Worm (Caenorhabditis elegans) whole organism, L2 larva: ENCODE measurements around the gene unc-83.

Source experiments
- aly-2 ChIP-seq: fragments of 150-350 bp; optimal IDR thresholded peaks from 2 replicates; lab custom pipeline; 2014; ENCODE audit warnings: missing biosample characterization, missing genetic modification characterization
- ceh-82 ChIP-seq: fragments of 150-350 bp; optimal IDR thresholded peaks from 2 replicates; lab custom pipeline; 2014; ENCODE audit warnings: missing biosample characterization, missing genetic modification characterization
- elt-1 ChIP-seq: fragments of 150-350 bp; optimal IDR thresholded peaks from 2 replicates; lab custom pipeline; 2014; ENCODE audit warnings: missing biosample characterization, missing genetic modification characterization
- nhr-11 ChIP-seq: fragments of 150-350 bp; optimal IDR thresholded peaks from 2 replicates; lab custom pipeline; 2014; ENCODE audit warnings: missing biosample characterization, missing genetic modification characterization

ce11 chrV:6462606-6463005, 2.3 kb upstream of the unc-83 start:
- no peak for TF ChIP-seq nhr-11 (tag; lab: Kevin White, UChicago)
- TF ChIP-seq ceh-82: no peak
- TF ChIP-seq aly-2 (tag; lab: Kevin White, UChicago): no peak
- no peak for TF ChIP-seq elt-1 (tag; lab: Kevin White, UChicago)
